Worm (Caenorhabditis elegans) whole organism, late embryonic: ENCODE measurements around the gene str-89.

ENCODE experiments used
- C08G9.2 ChIP-seq: sonication (generic microtip); optimal IDR thresholded peaks from 2 replicates; lab custom pipeline; 2016; ENCODE audit warnings: mild to moderate bottlenecking, missing genetic modification characterization, moderate library complexity, missing compliant biosample characterization
- C38D4.7 ChIP-seq: fragments of 200-800 bp; sonication (Bioruptor generic); optimal IDR thresholded peaks from 2 replicates; lab custom pipeline; 2018; ENCODE audit warnings: mild to moderate bottlenecking, missing genetic modification characterization, moderate library complexity, missing compliant biosample characterization
- F13H6.1 ChIP-seq: sonication (generic microtip); optimal IDR thresholded peaks from 2 replicates; lab custom pipeline; 2016; ENCODE audit warnings: missing genetic modification characterization, missing compliant biosample characterization
- T23F11.4 ChIP-seq: fragments of 200-800 bp; sonication (Bioruptor generic); optimal IDR thresholded peaks from 2 replicates; lab custom pipeline; 2018; ENCODE audit warnings: mild to moderate bottlenecking, missing genetic modification characterization, missing compliant biosample characterization
- Y22D7AL.16 ChIP-seq: sonication (generic microtip); optimal IDR thresholded peaks from 2 replicates; lab custom pipeline; 2016; ENCODE audit warnings: missing genetic modification characterization, missing compliant biosample characterization
- ahr-1 ChIP-seq: sonication (generic microtip); optimal IDR thresholded peaks from 2 replicates; lab custom pipeline; 2016; ENCODE audit warnings: missing genetic modification characterization, missing compliant biosample characterization
- ama-1 ChIP-seq: fragments of 150-350 bp; optimal IDR thresholded peaks from 2 replicates; lab custom pipeline; 2014
- ceh-14 ChIP-seq: sonication (generic microtip); optimal IDR thresholded peaks from 2 replicates; lab custom pipeline; 2016; ENCODE audit warnings: missing genotype, missing genetic modification characterization, missing compliant biosample characterization
- ceh-18 ChIP-seq: sonication (generic microtip); optimal IDR thresholded peaks from 2 replicates; lab custom pipeline; 2016; ENCODE audit warnings: missing genetic modification characterization, missing compliant biosample characterization
- ceh-19 ChIP-seq: fragments of 200-800 bp; sonication (Bioruptor generic); optimal IDR thresholded peaks from 2 replicates; lab custom pipeline; 2018; ENCODE audit warnings: mild to moderate bottlenecking, missing genetic modification characterization, missing compliant biosample characterization
- ceh-2 ChIP-seq: sonication (generic microtip); optimal IDR thresholded peaks from 2 replicates; lab custom pipeline; 2016; ENCODE audit warnings: missing genotype, missing genetic modification characterization, missing compliant biosample characterization
- ceh-22 ChIP-seq: sonication (generic microtip); optimal IDR thresholded peaks from 2 replicates; lab custom pipeline; 2017; ENCODE audit warnings: missing biosample characterization, missing genetic modification characterization
- ceh-31 ChIP-seq: sonication (generic microtip); optimal IDR thresholded peaks from 2 replicates; lab custom pipeline; 2016; ENCODE audit warnings: missing genetic modification characterization, missing compliant biosample characterization
- ceh-45 ChIP-seq: fragments of 200-800 bp; sonication (Bioruptor generic); IDR thresholded peaks from 2 replicates; pipeline ENCODE4 v1.3.6; 2022; ENCODE audit warnings: missing genetic modification reagents, missing genetic modification characterization, missing compliant biosample characterization
- ceh-6 ChIP-seq: fragments of 200-800 bp; sonication (Bioruptor generic); optimal IDR thresholded peaks from 2 replicates; lab custom pipeline; 2018; ENCODE audit warnings: mild to moderate bottlenecking, missing genetic modification characterization, missing compliant biosample characterization
- ceh-9 ChIP-seq: sonication (generic microtip); optimal IDR thresholded peaks from 2 replicates; lab custom pipeline; 2016; ENCODE audit warnings: mild to moderate bottlenecking, missing genetic modification characterization, inconsistent platforms, missing compliant biosample characterization
- che-1 ChIP-seq: sonication (generic microtip); optimal IDR thresholded peaks from 2 replicates; lab custom pipeline; 2016; ENCODE audit warnings: mild to moderate bottlenecking, missing genetic modification characterization, missing compliant biosample characterization
- elt-2 ChIP-seq: sonication (generic microtip); optimal IDR thresholded peaks from 2 replicates; lab custom pipeline; 2016; ENCODE audit warnings: missing genetic modification reagents, missing genetic modification characterization, missing compliant biosample characterization
- ets-4 ChIP-seq: sonication (generic microtip); optimal IDR thresholded peaks from 2 replicates; lab custom pipeline; 2016; ENCODE audit warnings: missing genetic modification characterization, missing compliant biosample characterization
- gmeb-2 ChIP-seq: sonication (generic microtip); optimal IDR thresholded peaks from 2 replicates; lab custom pipeline; 2016; ENCODE audit warnings: missing genetic modification characterization, inconsistent platforms, missing compliant biosample characterization
- hlh-15 ChIP-seq: sonication (generic microtip); optimal IDR thresholded peaks from 2 replicates; lab custom pipeline; 2016; ENCODE audit warnings: missing genetic modification characterization, missing compliant biosample characterization
- madf-2 ChIP-seq: sonication (generic microtip); optimal IDR thresholded peaks from 2 replicates; lab custom pipeline; 2017; ENCODE audit warnings: missing genetic modification characterization, missing compliant biosample characterization
- nfya-1 ChIP-seq: sonication (generic microtip); optimal IDR thresholded peaks from 2 replicates; lab custom pipeline; 2017; ENCODE audit warnings: missing genetic modification characterization, mild to moderate bottlenecking, missing compliant biosample characterization, antibody characterized with exemption, moderate library complexity
- nhr-11 ChIP-seq: fragments of 150-350 bp; optimal IDR thresholded peaks from 2 replicates; lab custom pipeline; 2014; ENCODE audit warnings: missing biosample characterization, missing genetic modification characterization
- nhr-232 ChIP-seq: sonication (generic microtip); optimal IDR thresholded peaks from 2 replicates; lab custom pipeline; 2016; ENCODE audit warnings: missing genetic modification characterization, missing compliant biosample characterization
- npax-4 ChIP-seq: sonication (generic microtip); optimal IDR thresholded peaks from 2 replicates; lab custom pipeline; 2016; ENCODE audit warnings: missing genetic modification characterization, missing compliant biosample characterization
- odd-2 ChIP-seq: sonication (generic microtip); optimal IDR thresholded peaks from 2 replicates; lab custom pipeline; 2017; ENCODE audit warnings: antibody characterized with exemption, mild to moderate bottlenecking, missing genetic modification characterization, missing compliant biosample characterization
- pag-3 ChIP-seq: sonication (generic microtip); optimal IDR thresholded peaks from 2 replicates; lab custom pipeline; 2016; ENCODE audit warnings: missing compliant biosample characterization, missing genetic modification characterization, borderline replicate concordance
- pax-1 ChIP-seq: fragments of 150-350 bp; optimal IDR thresholded peaks from 2 replicates; lab custom pipeline; 2014; ENCODE audit warnings: missing biosample characterization, missing genetic modification characterization
- pha-2 ChIP-seq: sonication (generic microtip); optimal IDR thresholded peaks from 2 replicates; lab custom pipeline; 2017; ENCODE audit warnings: mild to moderate bottlenecking, missing genetic modification characterization, missing compliant biosample characterization
- pha-4 ChIP-seq: fragments of 150-350 bp; optimal IDR thresholded peaks from 2 replicates; lab custom pipeline; 2018; ENCODE audit warnings: missing biosample characterization, missing genetic modification reagents, missing genetic modification characterization
- pqm-1 ChIP-seq: sonication (generic microtip); optimal IDR thresholded peaks from 2 replicates; lab custom pipeline; 2016; ENCODE audit warnings: missing genetic modification characterization, missing compliant biosample characterization
- pros-1 ChIP-seq: fragments of 150-350 bp; optimal IDR thresholded peaks from 2 replicates; lab custom pipeline; 2014; ENCODE audit warnings: missing biosample characterization, missing genetic modification reagents, missing genetic modification characterization
- sdc-2 ChIP-seq: sonication (generic microtip); optimal IDR thresholded peaks from 2 replicates; lab custom pipeline; 2016; ENCODE audit warnings: missing genotype, missing genetic modification characterization, missing compliant biosample characterization
- syd-9 ChIP-seq: sonication (generic microtip); optimal IDR thresholded peaks from 2 replicates; lab custom pipeline; 2016; ENCODE audit warnings: mild to moderate bottlenecking, missing genetic modification characterization, moderate library complexity, missing compliant biosample characterization
- tbx-7 ChIP-seq: sonication (generic microtip); optimal IDR thresholded peaks from 2 replicates; lab custom pipeline; 2016; ENCODE audit warnings: missing genotype, missing genetic modification characterization, missing compliant biosample characterization
- unc-3 ChIP-seq, 2 experiments: fragments of 200-800 bp in 1 of 2; sonication (Bioruptor generic) in 1 of 2; sonication (generic microtip) in 1 of 2; conservative IDR thresholded peaks in 1 of 2; optimal IDR thresholded peaks in 1 of 2; 2 replicates each; pipeline versions ENCODE4 v1.3.6 to Lab custom; 2016 to 2022; ENCODE audit warnings: missing compliant biosample characterization in 2 of 2, missing genetic modification characterization in 2 of 2, missing genetic modification reagents in 1 of 2
- ztf-16 ChIP-seq: sonication (generic microtip); optimal IDR thresholded peaks from 2 replicates; lab custom pipeline; 2017; ENCODE audit warnings: missing genetic modification characterization, missing compliant biosample characterization

str-89 gene

DNA sequence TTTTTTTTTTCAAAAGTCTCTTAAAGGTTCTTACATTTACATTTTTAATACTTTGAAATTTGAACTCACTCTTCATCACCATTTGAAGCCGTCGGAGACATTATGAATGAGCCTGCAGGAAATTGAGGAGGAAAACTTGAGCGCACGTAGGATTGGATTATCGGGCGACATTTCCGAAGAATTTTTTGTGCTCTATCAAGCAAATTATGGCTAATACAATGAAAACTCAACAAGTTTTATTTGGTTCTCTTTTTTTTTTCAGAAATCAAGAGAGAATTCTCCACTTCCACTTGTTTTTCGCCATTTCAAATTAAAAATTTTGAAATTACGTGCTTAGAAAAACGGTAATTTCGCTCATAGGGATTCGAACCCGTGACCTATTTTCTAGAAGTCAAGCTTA lies 955 bp upstream of the str-89 start, which contains the start of gene F59A1.12:
Gene F59A1.12 (minus strand): TSS at position 101 of the 400 bp plus-strand sequence.
- no peak for TF ChIP-seq odd-2
- no peak for TF ChIP-seq ceh-31
- TF ChIP-seq tbx-7 (tag; lab: Kevin White, UChicago): no peak
- TF ChIP-seq ets-4 (tag; lab: Kevin White, UChicago): no peak
- TF ChIP-seq F13H6.1 (tag; lab: Kevin White, UChicago): no peak
- no peak for TF ChIP-seq che-1
- TF ChIP-seq nhr-232: no peak
- TF ChIP-seq ceh-9 (tag; lab: Kevin White, UChicago): no peak
- TF ChIP-seq hlh-15 (tag; lab: Kevin White, UChicago): no peak
- TF ChIP-seq ceh-18 (tag; lab: Kevin White, UChicago): no peak
- no peak for TF ChIP-seq T23F11.4 (GFP tag; lab: Kevin White, UChicago)
- no peak for TF ChIP-seq pha-4
- no peak for TF ChIP-seq nfya-1

DNA sequence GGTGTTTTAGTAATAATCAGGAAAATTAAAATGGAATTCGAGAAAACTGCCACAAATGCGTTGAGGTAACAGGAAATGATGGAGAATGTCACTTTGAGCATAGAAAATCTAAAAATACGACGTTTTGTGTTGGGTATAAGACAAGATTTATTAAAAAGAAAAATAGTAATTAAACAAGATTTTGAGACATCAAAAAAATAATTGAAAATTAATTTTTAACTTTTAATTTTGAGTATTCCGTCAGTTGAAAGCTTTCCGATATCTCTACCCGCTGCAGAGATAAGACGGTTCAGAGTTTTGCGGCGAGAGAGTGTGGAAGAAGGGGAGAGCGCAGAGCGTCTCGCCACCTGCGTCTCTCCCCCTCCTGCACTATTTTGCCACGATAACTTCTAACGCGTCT lies 4.7 kb downstream of the str-89 start, which contains the start of gene str-93:
Gene str-93 (minus strand): TSS at position 101 of the 400 bp plus-strand sequence.
- TF ChIP-seq madf-2 (no peak), gmeb-2 (tag; lab: Kevin White, UChicago) (no peak), ceh-2 (tag; lab: Kevin White, UChicago) (no peak), ceh-14 (tag; lab: Kevin White, UChicago) (no peak), ahr-1 (no peak), ceh-45 (GFP tag; lab: Robert Waterston, UW) (no peak), T23F11.4 (GFP tag; lab: Kevin White, UChicago) (no peak), nhr-11 (tag; lab: Kevin White, UChicago) (no peak), ceh-6 (GFP tag; lab: Kevin White, UChicago) (no peak), sdc-2 (no peak), pax-1 (no peak), pag-3 (tag; lab: Kevin White, UChicago) (no peak), ets-4 (tag; lab: Kevin White, UChicago) (no peak), nfya-1 (no peak), ceh-22 (tag; lab: Kevin White, UChicago) (no peak), npax-4 (tag; lab: Kevin White, UChicago) (no peak), Y22D7AL.16 (no peak), pha-2 (no peak), syd-9 (tag; lab: Kevin White, UChicago) (no peak)

DNA sequence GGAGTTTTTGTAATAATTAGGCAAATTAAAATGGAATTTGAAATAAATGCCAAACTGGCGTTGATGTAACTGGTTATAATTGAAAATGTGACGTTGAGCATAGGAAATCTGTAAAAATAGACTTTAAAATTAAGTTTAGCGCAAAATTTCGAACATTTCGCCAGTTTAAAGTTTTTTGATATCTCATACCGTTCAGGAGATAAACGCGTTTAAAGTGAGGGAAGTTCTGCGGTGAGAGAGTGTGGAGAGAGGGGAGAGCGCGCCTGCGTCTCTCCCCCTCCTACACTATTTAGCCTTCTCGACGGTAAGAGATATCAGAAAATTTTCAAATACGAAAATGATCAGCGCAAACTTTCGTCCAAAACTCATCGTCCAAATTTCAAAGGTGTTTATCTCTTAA lies 7.9 kb downstream of the str-89 start, which contains the start of gene str-92:
Gene str-92 (minus strand): TSS at position 101 of the 400 bp plus-strand sequence.
- TF ChIP-seq C08G9.2 (no peak), ama-1 (no peak), F13H6.1 (tag; lab: Kevin White, UChicago) (no peak), C38D4.7 (GFP tag; lab: Kevin White, UChicago) (no peak), elt-2 (tag; lab: Kevin White, UChicago) (no peak)

DNA sequence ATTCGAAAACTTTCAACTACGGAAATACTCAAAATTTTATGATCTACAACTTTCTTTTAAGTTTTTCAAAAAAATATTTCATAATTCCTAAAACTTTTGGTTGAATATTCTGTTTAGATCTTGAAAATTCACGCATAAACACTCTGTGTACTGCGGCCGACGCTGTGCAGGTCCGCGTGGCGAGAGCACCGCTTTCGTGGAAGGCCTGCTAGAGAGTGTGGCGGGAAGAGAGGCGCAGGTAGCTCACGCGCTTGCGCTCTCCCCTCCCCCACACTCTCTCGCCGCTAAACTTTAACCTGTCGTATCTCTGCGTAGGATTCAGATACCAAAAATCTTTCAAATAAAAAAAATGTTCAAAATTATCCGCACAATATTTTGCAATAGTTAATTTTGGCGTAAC lies 14.7 kb downstream of the str-89 start:
- TF ChIP-seq ztf-16 (tag; lab: Kevin White, UChicago) (no peak), pqm-1 (no peak), che-1 (no peak), ceh-19 (GFP tag; lab: Kevin White, UChicago) (no peak), pros-1 (no peak), pha-4 (no peak), nhr-11 (tag; lab: Kevin White, UChicago) (no peak), unc-3 (GFP tag; conservative IDR thresholded peaks at IDR 0.05; lab: Robert Waterston, UW) (no peak), unc-3 (tag; optimal IDR thresholded peaks at IDR 0.05; lab: Kevin White, UChicago) (no peak), ceh-2 (tag; lab: Kevin White, UChicago) (no peak), ceh-14 (tag; lab: Kevin White, UChicago) (no peak)
